Fruit fly (Drosophila melanogaster): ENCODE measurements around the gene vri.

The vri gene

DNA sequence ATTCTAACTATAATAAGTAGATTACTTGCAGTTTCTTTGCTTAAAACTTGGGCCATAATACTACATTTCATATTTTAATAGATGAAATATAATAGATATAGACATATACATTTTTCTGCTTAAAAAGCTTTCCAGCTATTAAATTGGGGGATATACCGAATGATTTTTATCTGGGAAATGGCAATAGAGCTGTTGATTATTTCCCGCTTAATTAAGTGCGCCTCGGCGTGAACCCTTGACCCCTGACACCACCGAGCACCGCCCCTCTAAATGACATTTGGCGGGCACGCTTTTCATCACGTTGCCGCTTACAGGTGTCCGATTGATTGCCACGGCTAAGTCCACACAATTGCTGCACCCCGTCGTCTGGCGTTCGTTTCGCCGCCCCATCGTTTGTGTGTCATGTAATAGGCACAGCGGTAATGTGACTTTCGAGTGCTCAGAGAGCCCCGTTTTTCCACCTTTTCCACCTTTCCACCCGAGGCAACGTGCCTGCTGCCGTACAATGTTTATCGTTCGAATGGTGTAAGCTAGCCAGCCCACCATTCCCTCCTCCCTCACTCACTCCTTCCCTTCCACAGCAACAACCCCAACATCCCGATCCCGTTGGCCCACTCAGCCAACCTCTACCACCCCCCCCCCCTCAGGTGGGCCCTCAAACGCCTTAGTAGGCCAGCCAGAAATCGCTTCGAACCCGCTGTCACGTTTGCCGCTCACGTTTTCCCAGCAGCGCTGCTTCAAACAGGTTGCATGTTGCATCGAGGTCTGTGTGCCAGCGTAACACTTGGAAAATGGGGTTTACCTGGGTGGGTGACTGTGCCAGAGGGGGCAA, 12.3 kb downstream of the vri start (continued):
- TF ChIP-seq bowl (GFP tag; IDR thresholded peaks at IDR 0.05) = no peak
- peak; percentile 24 for TF ChIP-seq chn (GFP tag; optimal IDR thresholded peaks at IDR 0.05)
- peak; percentile 4 for TF ChIP-seq CG6813 (GFP tag; optimal IDR thresholded peaks at IDR 0.05)
- TF ChIP-seq CG5953 (GFP tag; IDR thresholded peaks at IDR 0.05) = 0 out of 2 replicates have a peak, but pooled peaks have one; percentile 6
- TF ChIP-seq CG18599 (GFP tag; optimal IDR thresholded peaks at IDR 0.05) = peak; percentile 20
- TF ChIP-seq hth (optimal IDR thresholded peaks at IDR 0.05) = no peak
- TF ChIP-seq nmo (GFP tag; optimal IDR thresholded peaks at IDR 0.05) = no peak
- TF ChIP-seq sima (GFP tag; optimal IDR thresholded peaks at IDR 0.05) = no peak
- no peak for TF ChIP-seq fd3F (GFP tag; optimal IDR thresholded peaks at IDR 0.05)
- no peak for TF ChIP-seq CG34224 (GFP tag; IDR thresholded peaks at IDR 0.05; ENCODE audit: partially characterized antibody)
- TF ChIP-seq rib (GFP tag; IDR thresholded peaks at IDR 0.05) = peak; percentile 53; the same call in 1 of the 2 replicates
- no peak for TF ChIP-seq yki (optimal IDR thresholded peaks at IDR 0.05)
- TF ChIP-seq unpg (GFP tag; optimal IDR thresholded peaks at IDR 0.05) = no peak
- TF ChIP-seq CG10565 (GFP tag; optimal IDR thresholded peaks at IDR 0.05) = no peak
- TF ChIP-seq pan (optimal IDR thresholded peaks at IDR 0.05) = no peak
- TF ChIP-seq pan (GFP tag; optimal IDR thresholded peaks at IDR 0.05 in 1 of 2, IDR thresholded peaks at IDR 0.05 in 1 of 2) = no peak
- TF ChIP-seq jumu (GFP tag; optimal IDR thresholded peaks at IDR 0.05) = no peak
- TF ChIP-seq CG11456 (GFP tag; IDR thresholded peaks at IDR 0.05) = 0 out of 3 replicates have a peak, but pooled peaks have one; percentile 20
- TF ChIP-seq Hsf (GFP tag; optimal IDR thresholded peaks at IDR 0.05) = no peak
- TF ChIP-seq Stat92E (GFP tag; optimal IDR thresholded peaks at IDR 0.05) = no peak
- no peak for TF ChIP-seq cad (GFP tag; optimal IDR thresholded peaks at IDR 0.05)
- TF ChIP-seq CG14667 (GFP tag; IDR thresholded peaks at IDR 0.05) = no peak
- no peak for TF ChIP-seq CG9797 (GFP tag; optimal IDR thresholded peaks at IDR 0.05)
- no peak for TF ChIP-seq PHDP (tag; optimal IDR thresholded peaks at IDR 0.05)
- TF ChIP-seq row (GFP tag; IDR thresholded peaks at IDR 0.05) = no peak
- no peak for TF ChIP-seq gsb (GFP tag; IDR thresholded peaks at IDR 0.05)
- no peak for TF ChIP-seq CG3838 (GFP tag; optimal IDR thresholded peaks at IDR 0.05)
- no peak for TF ChIP-seq CG33557 (GFP tag; optimal IDR thresholded peaks at IDR 0.05)
- TF ChIP-seq Ssrp (tag; optimal IDR thresholded peaks at IDR 0.05) = no peak
- TF ChIP-seq CG30431 (GFP tag; optimal IDR thresholded peaks at IDR 0.05) = no peak
- TF ChIP-seq CG1602 (GFP tag; optimal IDR thresholded peaks at IDR 0.05) = no peak
- no peak for TF ChIP-seq CG32532 (GFP tag; IDR thresholded peaks at IDR 0.05)
- TF ChIP-seq Tbp (GFP tag; optimal IDR thresholded peaks at IDR 0.05) = no peak
- no peak for TF ChIP-seq caup (GFP tag; optimal IDR thresholded peaks at IDR 0.05; ENCODE audit: severe bottlenecking)
- TF ChIP-seq dmrt99B (tag; optimal IDR thresholded peaks at IDR 0.05) = no peak
- peak; percentile 17 for TF ChIP-seq sug (tag; optimal IDR thresholded peaks at IDR 0.05)
- no peak for TF ChIP-seq Scr (GFP tag; IDR thresholded peaks at IDR 0.05; ENCODE audit: partially characterized antibody)
- peak; percentile 10 for TF ChIP-seq Hr3 (GFP tag; optimal IDR thresholded peaks at IDR 0.05)
- TF ChIP-seq D19B (GFP tag; optimal IDR thresholded peaks at IDR 0.05) = no peak
- no peak for TF ChIP-seq CG1529 (GFP tag; optimal IDR thresholded peaks at IDR 0.05)
- no peak for TF ChIP-seq Neu2 (GFP tag; optimal IDR thresholded peaks at IDR 0.05; ENCODE audit: borderline replicate concordance)
- no peak for TF ChIP-seq Meics (GFP tag; optimal IDR thresholded peaks at IDR 0.05)
- no peak for TF ChIP-seq hb (GFP tag; IDR thresholded peaks at IDR 0.05; ENCODE audit: partially characterized antibody)
- no peak for TF ChIP-seq scrt (GFP tag; optimal IDR thresholded peaks at IDR 0.05)
- TF ChIP-seq Vsx1 (GFP tag; optimal IDR thresholded peaks at IDR 0.05) = no peak
- no peak for TF ChIP-seq Bteb2 (GFP tag; optimal IDR thresholded peaks at IDR 0.05)
- no peak for TF ChIP-seq Dek (tag; optimal IDR thresholded peaks at IDR 0.05)
- TF ChIP-seq CG18764 (GFP tag; optimal IDR thresholded peaks at IDR 0.05) = no peak
- 0 out of 2 replicates have a peak, but pooled peaks have one; percentile 27 for TF ChIP-seq chm (GFP tag; IDR thresholded peaks at IDR 0.05)

Data from whole organism, embryonic.